Fruit fly (Drosophila melanogaster) whole organism: ENCODE measurements around the gene Ankle2.

Experiments
- CG8478 ChIP-seq: fragments of >200 bp; optimal IDR thresholded peaks from 2 replicates; lab custom pipeline; 2018; ENCODE audit warnings: inconsistent platforms
- Dll ChIP-seq: fragments of >200 bp; optimal IDR thresholded peaks from 2 replicates; lab custom pipeline; 2017
- EcR ChIP-seq, 2 experiments: fragments of >200 bp; optimal IDR thresholded peaks; 2 replicates each; lab custom pipeline; 2017; ENCODE audit warnings: missing biosample characterization in 2 of 2, missing genetic modification characterization in 2 of 2, missing genetic modification reagents in 2 of 2
- pan ChIP-seq: fragments of >200 bp; optimal IDR thresholded peaks from 2 replicates; lab custom pipeline; 2017
- psq ChIP-seq: fragments of >200 bp; optimal IDR thresholded peaks from 2 replicates; lab custom pipeline; 2017
- usp ChIP-seq: fragments of >200 bp; optimal IDR thresholded peaks from 2 replicates; lab custom pipeline; 2017; ENCODE audit warnings: missing biosample characterization, missing genetic modification characterization, mixed read lengths

The Ankle2 gene

DNA sequence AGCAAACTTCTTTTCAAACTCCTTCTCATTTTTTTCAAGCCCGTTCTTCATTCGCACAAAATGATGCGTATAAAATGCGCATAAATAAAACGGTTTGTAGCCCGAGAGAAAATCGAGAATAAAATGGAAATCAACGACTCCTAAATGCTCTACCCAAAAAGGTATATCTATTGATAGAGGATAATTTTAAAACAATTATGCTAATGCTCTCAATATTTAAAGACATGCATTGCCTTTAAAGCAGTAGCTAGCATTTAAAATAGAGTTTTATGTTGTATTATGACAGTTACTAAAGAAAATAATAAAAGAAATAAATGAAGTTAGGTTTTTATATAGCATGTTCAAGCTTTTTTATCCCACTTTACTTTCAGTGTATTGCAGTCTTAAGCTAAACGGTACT lies 28.7 kb downstream of the Ankle2 start:
- TF ChIP-seq usp (GFP tag; lab: Kevin White, UChicago) (no peak), EcR (GFP tag; optimal IDR thresholded peaks at IDR 0.05; lab: Kevin White, UChicago) (no peak), Dll (lab: Kevin White, UChicago) (no peak), psq (lab: Kevin White, UChicago) (no peak), pan (lab: Kevin White, UChicago) (no peak), CG8478 (lab: Kevin White, UChicago) (no peak)

DNA sequence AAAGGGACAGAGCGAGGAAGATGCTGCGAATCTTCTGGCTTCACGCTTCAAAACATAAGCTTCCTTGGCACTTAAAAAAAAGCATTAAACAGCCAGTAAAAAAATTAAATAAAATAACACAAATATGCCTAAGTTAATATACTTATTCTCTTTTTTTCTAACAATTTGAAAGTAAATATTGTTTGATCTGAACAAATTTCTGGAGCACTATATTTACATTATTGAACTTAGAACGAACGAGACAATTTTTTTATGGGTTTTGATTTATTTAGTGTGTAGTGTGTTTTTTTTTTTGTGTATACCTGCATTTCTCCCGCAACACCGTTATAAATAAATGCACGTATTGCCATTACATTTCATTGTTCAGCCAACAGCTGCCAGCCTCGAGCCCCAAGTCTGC lies 33.4 kb downstream of the Ankle2 start:
- TF ChIP-seq CG8478 (lab: Kevin White, UChicago) (no peak), psq (lab: Kevin White, UChicago) (no peak), pan (lab: Kevin White, UChicago) (no peak), EcR (GFP tag; optimal IDR thresholded peaks at IDR 0.05; lab: Kevin White, UChicago) (no peak), Dll (lab: Kevin White, UChicago) (no peak), usp (GFP tag; lab: Kevin White, UChicago) (no peak)

DNA sequence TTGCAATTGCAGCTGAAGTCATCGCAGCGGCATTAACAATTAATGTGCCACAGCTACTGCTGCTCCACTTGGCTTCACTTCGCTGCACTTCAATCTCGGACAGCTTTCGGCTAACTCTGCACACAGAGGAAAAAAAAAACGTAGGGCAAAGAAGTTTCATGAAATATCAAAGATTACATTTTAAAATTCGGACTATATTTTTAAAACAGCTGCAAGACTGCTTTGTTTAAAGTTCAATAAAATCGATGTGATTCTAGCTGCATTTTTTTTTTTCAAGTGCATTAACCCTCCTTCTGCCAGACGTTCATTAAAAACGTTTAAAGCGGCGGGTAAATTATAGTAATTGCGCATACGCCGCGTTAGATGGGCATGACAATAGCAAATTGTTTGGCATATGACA lies 34.6 kb downstream of the Ankle2 start:
- TF ChIP-seq pan (lab: Kevin White, UChicago) (no peak), EcR (GFP tag; optimal IDR thresholded peaks at IDR 0.05; lab: Kevin White, UChicago) (no peak), usp (GFP tag; lab: Kevin White, UChicago) (no peak), CG8478 (lab: Kevin White, UChicago) (no peak), psq (lab: Kevin White, UChicago) (no peak), Dll (lab: Kevin White, UChicago) (no peak)

DNA sequence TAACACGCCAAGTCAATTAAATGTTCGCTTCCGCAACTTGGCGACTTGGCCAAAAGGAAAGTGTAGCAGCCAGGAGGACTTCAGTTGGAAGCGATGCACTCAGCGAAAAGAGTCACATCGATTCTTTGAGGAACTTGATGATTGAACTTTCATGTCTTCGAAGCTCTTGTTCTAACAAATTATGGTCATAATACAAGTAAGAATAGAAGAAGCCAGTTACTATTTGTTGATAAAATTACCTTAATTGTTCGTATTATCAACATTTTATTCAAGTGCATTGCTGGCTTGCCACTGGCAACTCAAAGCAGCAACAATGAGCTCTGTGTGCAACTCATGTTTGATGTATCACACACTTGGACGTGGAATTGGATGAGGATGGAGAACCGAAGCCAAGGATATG lies 35.7 kb downstream of the Ankle2 start:
- TF ChIP-seq pan (lab: Kevin White, UChicago) (no peak), EcR (GFP tag; optimal IDR thresholded peaks at IDR 0.05; lab: Kevin White, UChicago) (no peak), CG8478 (lab: Kevin White, UChicago) (no peak), psq (lab: Kevin White, UChicago) (no peak)

DNA sequence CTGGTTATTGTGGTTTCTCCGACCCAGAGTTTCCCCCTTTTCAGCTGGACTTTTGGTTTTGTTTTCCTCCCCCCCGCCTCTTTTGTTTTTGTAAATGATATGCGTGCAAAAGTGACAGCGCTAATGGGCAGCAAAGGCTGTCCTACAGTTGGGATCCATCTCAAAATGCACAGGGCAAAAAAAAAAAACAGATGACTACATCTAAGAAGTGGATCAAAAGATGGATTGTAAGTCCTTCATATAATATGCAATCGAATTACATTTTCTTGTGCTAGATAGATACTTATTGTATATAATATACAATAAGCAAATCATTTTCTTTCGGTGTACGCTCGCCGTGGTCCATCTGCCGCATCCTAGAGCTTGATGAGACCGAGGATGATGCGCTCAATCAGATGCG lies 36.3 kb downstream of the Ankle2 start:
- TF ChIP-seq EcR (GFP tag; optimal IDR thresholded peaks at IDR 0.05; lab: Kevin White, UChicago), result no peak
- TF ChIP-seq CG8478 (lab: Kevin White, UChicago), result no peak
- TF ChIP-seq usp (GFP tag; lab: Kevin White, UChicago), result no peak
- TF ChIP-seq Dll (lab: Kevin White, UChicago), result no peak
- no peak for TF ChIP-seq pan (lab: Kevin White, UChicago)
- TF ChIP-seq psq (lab: Kevin White, UChicago), result no peak

DNA sequence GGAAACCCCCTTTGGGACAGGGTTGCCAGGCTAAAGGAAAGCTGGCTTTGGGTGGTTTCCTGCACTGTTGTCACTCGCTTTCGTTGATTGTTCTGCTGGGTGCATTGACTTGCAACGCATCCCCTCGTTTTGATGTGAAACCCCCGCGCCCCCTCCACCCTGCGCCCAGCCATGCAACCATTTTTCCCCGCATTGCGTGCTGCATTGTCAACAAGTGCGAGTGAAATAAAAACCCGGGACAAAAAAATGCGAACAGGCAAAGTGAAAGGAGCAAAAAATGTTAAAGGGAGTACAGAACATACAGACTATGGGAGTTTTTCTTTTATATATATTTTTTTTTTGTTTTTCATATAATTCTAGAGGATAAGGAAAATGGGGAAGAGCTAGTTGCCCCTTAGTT lies 40.6 kb downstream of the Ankle2 start:
- no peak for TF ChIP-seq Dll (lab: Kevin White, UChicago)
- no peak for TF ChIP-seq CG8478 (lab: Kevin White, UChicago)
- no peak for TF ChIP-seq pan (lab: Kevin White, UChicago)
- no peak for TF ChIP-seq EcR (GFP tag; optimal IDR thresholded peaks at IDR 0.05; lab: Kevin White, UChicago)
- TF ChIP-seq usp (GFP tag; lab: Kevin White, UChicago), result no peak
- no peak for TF ChIP-seq psq (lab: Kevin White, UChicago)

DNA sequence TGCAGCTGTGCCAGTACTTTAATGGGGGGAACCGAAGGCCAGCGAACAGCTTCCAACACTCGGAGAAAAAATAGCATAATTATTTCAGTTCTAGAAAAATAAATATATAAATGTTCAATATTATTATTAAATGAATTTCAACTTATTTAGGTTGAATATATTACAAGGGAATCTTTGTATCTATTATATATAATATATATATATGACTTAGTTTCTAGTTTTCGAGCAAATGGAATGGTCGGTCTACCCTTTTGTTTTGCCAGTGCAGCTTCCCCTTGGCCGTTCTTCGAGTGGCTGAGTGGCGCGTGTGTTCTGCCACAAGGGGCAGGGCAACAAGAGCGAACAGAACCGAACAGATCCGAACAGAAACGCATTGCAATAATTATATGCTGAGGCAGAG lies 41.8 kb downstream of the Ankle2 start:
- TF ChIP-seq Dll (lab: Kevin White, UChicago) (no peak), EcR (GFP tag; optimal IDR thresholded peaks at IDR 0.05; lab: Kevin White, UChicago) (no peak), usp (GFP tag; lab: Kevin White, UChicago) (no peak), pan (lab: Kevin White, UChicago) (no peak), CG8478 (lab: Kevin White, UChicago) (no peak), psq (lab: Kevin White, UChicago) (no peak)

DNA sequence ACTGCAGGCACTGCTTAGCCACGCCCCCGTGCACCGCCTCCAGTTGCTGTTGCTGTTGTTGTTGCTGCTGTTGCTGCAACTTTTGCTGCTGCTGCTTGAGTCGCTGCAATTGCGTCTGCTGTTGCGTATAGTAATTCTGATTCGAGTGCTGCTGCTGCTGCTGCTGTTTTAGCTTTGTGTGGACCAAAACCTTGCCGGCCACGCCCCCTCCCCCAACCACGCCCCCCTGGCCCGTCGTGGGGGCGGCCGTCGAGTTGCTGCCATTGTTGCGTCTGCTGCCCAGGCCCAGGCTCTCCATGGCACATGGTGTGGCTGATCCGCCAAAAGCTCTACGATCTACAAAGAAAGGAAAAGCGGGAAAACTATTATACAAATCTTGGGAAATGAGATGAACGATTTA lies 44.7 kb downstream of the Ankle2 start:
- TF ChIP-seq psq (lab: Kevin White, UChicago) (no peak), usp (GFP tag; lab: Kevin White, UChicago) (no peak), Dll (lab: Kevin White, UChicago) (no peak)

DNA sequence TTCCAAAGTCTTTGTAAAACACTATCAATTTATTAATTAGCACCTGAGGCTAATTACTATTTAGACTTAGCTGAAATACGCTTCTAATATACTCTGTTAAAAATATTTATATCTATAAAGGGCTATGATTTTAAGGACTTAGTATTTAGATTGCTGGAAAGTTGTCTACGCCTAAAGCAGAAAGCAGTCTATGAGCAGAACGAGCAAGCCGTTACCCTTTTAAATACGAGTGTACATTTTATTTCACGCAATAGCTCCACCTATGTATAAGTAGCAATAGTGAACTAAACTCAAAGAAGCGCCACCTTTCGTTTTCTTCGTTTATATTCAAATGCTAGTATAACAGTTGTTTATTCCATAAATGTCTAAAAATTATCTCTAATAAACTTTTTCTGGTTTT lies 46.9 kb downstream of the Ankle2 start:
- no peak for TF ChIP-seq Dll (lab: Kevin White, UChicago)
- TF ChIP-seq CG8478 (lab: Kevin White, UChicago), result no peak
- TF ChIP-seq pan (lab: Kevin White, UChicago), result no peak
- TF ChIP-seq EcR (GFP tag; optimal IDR thresholded peaks at IDR 0.05; lab: Kevin White, UChicago), result no peak
- TF ChIP-seq usp (GFP tag; lab: Kevin White, UChicago), result no peak
- TF ChIP-seq psq (lab: Kevin White, UChicago), result no peak

DNA sequence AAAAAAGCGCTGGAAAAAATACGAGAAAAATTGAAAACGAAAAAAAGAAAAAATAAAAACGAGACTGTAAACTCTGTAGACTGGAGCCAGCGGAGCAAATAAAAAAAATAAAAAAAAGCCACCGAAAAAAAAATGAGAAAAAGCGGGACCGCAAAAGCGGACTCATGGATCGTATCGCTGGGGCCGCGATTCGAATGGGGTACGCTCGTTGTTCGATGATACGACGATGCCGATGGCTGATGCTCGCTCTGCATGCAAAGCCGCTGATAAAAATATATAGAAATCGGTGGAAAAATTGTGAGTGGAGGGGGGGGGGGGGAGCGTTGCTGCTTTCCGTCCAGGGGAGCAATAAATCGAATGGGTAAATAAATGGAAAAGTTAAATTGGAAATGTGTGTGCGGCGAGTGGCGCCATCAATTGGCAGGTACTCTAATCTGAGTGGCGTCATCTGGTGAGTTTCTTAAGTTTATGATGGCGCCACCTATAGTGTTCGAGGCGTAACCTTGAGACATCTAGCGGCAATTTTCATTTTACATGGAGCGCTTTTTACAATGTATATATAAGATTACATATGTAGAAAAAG lies 47.4 kb downstream of the Ankle2 start:
- TF ChIP-seq psq (lab: Kevin White, UChicago), result no peak
- no peak for TF ChIP-seq EcR (GFP tag; optimal IDR thresholded peaks at IDR 0.05; lab: Kevin White, UChicago)
- TF ChIP-seq pan (lab: Kevin White, UChicago), result no peak
- TF ChIP-seq Dll (lab: Kevin White, UChicago), result no peak
- no peak for TF ChIP-seq usp (GFP tag; lab: Kevin White, UChicago)
- TF ChIP-seq CG8478 (lab: Kevin White, UChicago), result no peak

DNA sequence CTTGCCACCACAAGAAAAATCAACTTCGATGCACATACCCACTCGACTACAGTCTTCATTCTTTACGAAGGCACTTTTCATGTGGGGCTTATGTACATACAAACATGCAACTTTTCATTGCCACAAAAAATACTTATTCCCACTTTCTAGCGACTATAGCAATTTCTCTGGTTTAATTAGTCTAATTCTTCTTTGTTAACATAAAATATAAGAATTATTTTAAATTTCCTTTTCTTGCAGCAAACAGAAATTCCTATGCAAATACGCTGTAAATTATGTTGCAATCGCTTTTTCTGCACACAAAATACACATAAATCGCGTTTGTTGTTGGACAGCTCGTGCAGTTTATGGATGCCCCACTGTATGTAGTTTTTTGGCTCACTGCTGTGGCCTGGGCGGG lies 54.6 kb downstream of the Ankle2 start:
- TF ChIP-seq EcR (GFP tag; optimal IDR thresholded peaks at IDR 0.05; lab: Kevin White, UChicago) (no peak), pan (lab: Kevin White, UChicago) (no peak), psq (lab: Kevin White, UChicago) (no peak), Dll (lab: Kevin White, UChicago) (no peak), usp (GFP tag; lab: Kevin White, UChicago) (no peak), CG8478 (lab: Kevin White, UChicago) (no peak)

DNA sequence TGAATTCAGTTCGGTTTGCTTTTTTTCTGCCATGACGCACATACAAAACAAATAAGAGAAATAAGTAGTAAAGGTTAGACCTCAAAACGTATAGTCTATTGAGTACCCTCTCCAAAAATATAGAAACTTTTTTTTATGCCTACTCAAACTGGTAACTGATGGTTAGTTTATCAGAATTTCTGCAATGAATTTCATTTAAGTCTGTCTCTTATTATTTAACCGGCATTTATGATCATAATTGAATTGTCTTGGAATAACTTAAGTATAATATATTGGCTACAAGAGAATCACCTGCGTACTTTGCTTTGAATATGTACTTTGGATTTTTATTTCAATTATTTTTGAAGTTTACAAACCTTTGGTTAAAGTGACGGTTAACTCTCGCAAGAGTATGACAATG lies 55.5 kb downstream of the Ankle2 start:
- TF ChIP-seq psq (lab: Kevin White, UChicago) (no peak), Dll (lab: Kevin White, UChicago) (no peak), EcR (GFP tag; optimal IDR thresholded peaks at IDR 0.05; lab: Kevin White, UChicago) (no peak), CG8478 (lab: Kevin White, UChicago) (no peak), pan (lab: Kevin White, UChicago) (no peak), usp (GFP tag; lab: Kevin White, UChicago) (no peak)
